Worm (Caenorhabditis elegans): ENCODE measurements around the gene K01C8.2.

DNA sequence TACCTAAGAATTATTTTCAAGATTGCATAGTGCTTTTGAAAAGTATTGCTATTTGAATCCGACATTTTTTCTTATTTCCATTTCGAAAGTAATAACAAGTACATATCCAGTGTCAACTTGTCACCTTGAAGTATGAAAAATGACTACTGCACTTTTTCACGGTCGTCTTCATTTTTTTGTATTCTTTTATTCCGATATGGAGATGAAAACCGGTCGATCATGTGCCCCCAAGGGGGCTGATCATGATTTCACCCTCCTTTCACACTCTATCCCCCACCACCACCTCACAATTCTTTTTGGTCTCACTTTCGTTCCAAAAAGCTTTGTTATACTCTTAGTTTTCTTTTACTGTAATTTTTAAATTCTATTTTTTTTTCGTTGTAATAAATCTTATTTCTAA, 43.3 kb downstream of the K01C8.2 start:
- TF ChIP-seq T23F11.4 (GFP tag; optimal IDR thresholded peaks at IDR 0.05) (no peak), F13H6.1 (tag; optimal IDR thresholded peaks at IDR 0.05) (no peak), ceh-9 (tag; optimal IDR thresholded peaks at IDR 0.05) (no peak), madf-2 (tag; optimal IDR thresholded peaks at IDR 0.05) (no peak), fkh-10 (GFP tag; optimal IDR thresholded peaks at IDR 0.05) (no peak), ama-1 (optimal IDR thresholded peaks at IDR 0.05) (no peak), sox-2 (GFP tag; IDR thresholded peaks at IDR 0.05) (no peak)

Data from whole organism, late embryonic.